Worm (Caenorhabditis elegans): Measurements from ENCODE around the gene srw-22.

srw-22 gene

ce11 chrV:15293865-15294264 is 25.5 kb downstream of the srw-22 start, which contains the start of gene str-96:
str-96 (minus strand) TSS chrV:15293965.
- TF ChIP-seq lin-13 (tag; optimal IDR thresholded peaks at IDR 0.05) (no peak), nhr-2 (tag; optimal IDR thresholded peaks at IDR 0.05) (no peak), zip-8 (tag; optimal IDR thresholded peaks at IDR 0.05) (no peak), tbx-8 (GFP tag; optimal IDR thresholded peaks at IDR 0.05) (no peak), sem-2 (GFP tag; optimal IDR thresholded peaks at IDR 0.05) (no peak), ham-2 (GFP tag; optimal IDR thresholded peaks at IDR 0.05) (no peak), elt-3 (tag; optimal IDR thresholded peaks at IDR 0.05) (no peak), unc-120 (tag; optimal IDR thresholded peaks at IDR 0.05; ENCODE audit: poor library complexity, severe bottlenecking) (no peak)

- TF ChIP-seq drap-1 (GFP tag; optimal IDR thresholded peaks at IDR 0.05) = no peak
- TF ChIP-seq bed-3 (GFP tag; optimal IDR thresholded peaks at IDR 0.05) = no peak
- TF ChIP-seq ztf-11 (tag; optimal IDR thresholded peaks at IDR 0.05) = no peak
- no peak for TF ChIP-seq ceh-83 (GFP tag; optimal IDR thresholded peaks at IDR 0.05)
- no peak for TF ChIP-seq nhr-12 (tag; optimal IDR thresholded peaks at IDR 0.05)
- TF ChIP-seq flh-1 (GFP tag; optimal IDR thresholded peaks at IDR 0.05) = no peak
- TF ChIP-seq elt-3 (tag; optimal IDR thresholded peaks at IDR 0.05) = no peak
- no peak for TF ChIP-seq mls-2 (tag; optimal IDR thresholded peaks at IDR 0.05)
Measured at ce11 chrV:15298597-15298996, 30.2 kb downstream of the srw-22 start, which contains the start of gene cpr-3. cpr-3 (minus strand) TSS chrV:15298700.

ce11 chrV:15303625-15304024 is 35.2 kb downstream of the srw-22 start, which contains the start of gene srx-48:
srx-48 (minus strand) TSS chrV:15303725.
- TF ChIP-seq lin-32 (GFP tag; optimal IDR thresholded peaks at IDR 0.05) (no peak), blmp-1 (tag; optimal IDR thresholded peaks at IDR 0.05) (no peak), unc-39 (tag; optimal IDR thresholded peaks at IDR 0.05) (no peak), nhr-28 (tag; optimal IDR thresholded peaks at IDR 0.05) (no peak), mep-1 (tag; optimal IDR thresholded peaks at IDR 0.05) (no peak), ces-1 (GFP tag; optimal IDR thresholded peaks at IDR 0.05) (no peak), ceh-83 (GFP tag; optimal IDR thresholded peaks at IDR 0.05) (no peak), zip-8 (tag; optimal IDR thresholded peaks at IDR 0.05) (no peak), flh-1 (GFP tag; optimal IDR thresholded peaks at IDR 0.05) (no peak), mls-2 (tag; optimal IDR thresholded peaks at IDR 0.05) (no peak), sem-2 (GFP tag; optimal IDR thresholded peaks at IDR 0.05) (no peak), elt-1 (tag; optimal IDR thresholded peaks at IDR 0.05; ENCODE audit: borderline replicate concordance, insufficient read depth) (no peak), lin-13 (tag; optimal IDR thresholded peaks at IDR 0.05) (no peak)

ce11 chrV:15305502-15305901 is 37.1 kb downstream of the srw-22 start, which contains the start of gene T26H8.5:
T26H8.5 (minus strand) TSS chrV:15305602.
- TF ChIP-seq drap-1 (GFP tag; optimal IDR thresholded peaks at IDR 0.05) (no peak), ceh-83 (GFP tag; optimal IDR thresholded peaks at IDR 0.05) (no peak), ceh-43 (GFP tag; optimal IDR thresholded peaks at IDR 0.05) (no peak), lin-13 (tag; optimal IDR thresholded peaks at IDR 0.05) (no peak), zip-8 (tag; optimal IDR thresholded peaks at IDR 0.05) (no peak), lsy-2 (tag; optimal IDR thresholded peaks at IDR 0.05) (no peak), pha-4 (tag; optimal IDR thresholded peaks at IDR 0.05) (no peak), nhr-2 (tag; optimal IDR thresholded peaks at IDR 0.05) (no peak), sptf-1 (tag; optimal IDR thresholded peaks at IDR 0.05) (no peak), ham-2 (GFP tag; optimal IDR thresholded peaks at IDR 0.05) (no peak), ceh-39 (tag; optimal IDR thresholded peaks at IDR 0.05) (no peak), ztf-11 (tag; optimal IDR thresholded peaks at IDR 0.05) (no peak), snpc-4 (tag; optimal IDR thresholded peaks at IDR 0.05) (no peak), mab-5 (tag; optimal IDR thresholded peaks at IDR 0.05) (no peak)

- TF ChIP-seq elt-1 (tag; optimal IDR thresholded peaks at IDR 0.05; ENCODE audit: borderline replicate concordance, insufficient read depth) (no peak), snpc-4 (tag; optimal IDR thresholded peaks at IDR 0.05) (no peak), pha-4 (tag; optimal IDR thresholded peaks at IDR 0.05) (no peak)
Measured at ce11 chrV:15306745-15307144, 38.3 kb downstream of the srw-22 start, which contains the start of gene T26H8.4. T26H8.4 (minus strand) TSS chrV:15306845.

ce11 chrV:15309011-15309410 is 40.6 kb downstream of the srw-22 start, which contains the start of gene srz-10:
srz-10 (minus strand) TSS chrV:15309098.
- TF ChIP-seq mep-1 (tag; optimal IDR thresholded peaks at IDR 0.05) (no peak), ceh-39 (tag; optimal IDR thresholded peaks at IDR 0.05) (no peak), lsy-2 (tag; optimal IDR thresholded peaks at IDR 0.05) (no peak), nhr-237 (tag; optimal IDR thresholded peaks at IDR 0.05) (no peak), tbx-8 (GFP tag; optimal IDR thresholded peaks at IDR 0.05) (no peak), nhr-2 (tag; optimal IDR thresholded peaks at IDR 0.05) (no peak), lin-32 (GFP tag; optimal IDR thresholded peaks at IDR 0.05) (no peak), ceh-83 (GFP tag; optimal IDR thresholded peaks at IDR 0.05) (no peak), M03D4.4 (tag; optimal IDR thresholded peaks at IDR 0.05) (no peak), bed-3 (GFP tag; optimal IDR thresholded peaks at IDR 0.05) (no peak)

Data from whole organism, mixed stage, embryonic.